Fruit fly (Drosophila melanogaster) whole organism, embryonic: ENCODE data around the gene CG43062.

Source experiments
- Adf1 ChIP-seq: fragments of 200-800 bp; sonication (Bioruptor generic); IDR thresholded peaks from 2 replicates; pipeline ENCODE4 v1.3.6; 2022; ENCODE audit warnings: missing biosample characterization, missing genetic modification characterization
- CG10209 ChIP-seq: fragments of 200-800 bp; sonication (Bioruptor generic); optimal IDR thresholded peaks from 3 replicates; lab custom pipeline; 2017; ENCODE audit warnings: missing biosample characterization, mild to moderate bottlenecking, missing genetic modification characterization, missing genetic modification reagents
- CG10267 ChIP-seq: fragments of 200-800 bp; sonication (Bioruptor generic); optimal IDR thresholded peaks from 2 replicates; lab custom pipeline; 2018; ENCODE audit warnings: missing biosample characterization, mild to moderate bottlenecking, missing genetic modification characterization, moderate library complexity
- CG10274 ChIP-seq: fragments of 200-800 bp; sonication (Bioruptor generic); optimal IDR thresholded peaks from 3 replicates; lab custom pipeline; 2017; ENCODE audit warnings: missing biosample characterization, mild to moderate bottlenecking, missing genetic modification characterization
- CG10366 ChIP-seq: fragments of 200-800 bp; sonication (Bioruptor generic); IDR thresholded peaks from 2 replicates; pipeline ENCODE4 v1.3.6; 2022; ENCODE audit warnings: missing biosample characterization, missing genetic modification characterization
- CG10431 ChIP-seq: fragments of 200-800 bp; sonication (Bioruptor generic); optimal IDR thresholded peaks from 3 replicates; lab custom pipeline; 2018; ENCODE audit warnings: missing biosample characterization, mild to moderate bottlenecking, missing genetic modification characterization
- CG11504 ChIP-seq: fragments of 200-800 bp; sonication (Bioruptor generic); optimal IDR thresholded peaks from 3 replicates; lab custom pipeline; 2019; ENCODE audit warnings: missing biosample characterization, mild to moderate bottlenecking, missing genetic modification characterization, moderate library complexity
- CG12391 ChIP-seq: fragments of 200-800 bp; sonication (Bioruptor generic); optimal IDR thresholded peaks from 3 replicates; lab custom pipeline; 2018; ENCODE audit warnings: missing biosample characterization, mild to moderate bottlenecking, missing genetic modification characterization, moderate library complexity
- CG15696 ChIP-seq: fragments of 200-800 bp; sonication (Bioruptor generic); optimal IDR thresholded peaks from 2 replicates; lab custom pipeline; 2019; ENCODE audit warnings: missing biosample characterization, mild to moderate bottlenecking, missing genetic modification characterization, moderate library complexity
- CG17568 ChIP-seq: fragments of 200-800 bp; sonication (Bioruptor generic); optimal IDR thresholded peaks from 2 replicates; lab custom pipeline; 2018; ENCODE audit warnings: missing biosample characterization, mild to moderate bottlenecking, missing genetic modification characterization, moderate library complexity
- CG17802 ChIP-seq: fragments of 200-800 bp; sonication (Bioruptor generic); optimal IDR thresholded peaks from 2 replicates; lab custom pipeline; 2018; ENCODE audit warnings: missing biosample characterization, mild to moderate bottlenecking, missing genetic modification characterization, moderate library complexity
- CG1792 ChIP-seq: fragments of 200-800 bp; sonication (Bioruptor generic); optimal IDR thresholded peaks from 2 replicates; lab custom pipeline; 2016; ENCODE audit warnings: missing biosample characterization, missing genetic modification characterization
- CG18011 ChIP-seq: fragments of 200-800 bp; sonication (Bioruptor generic); optimal IDR thresholded peaks from 2 replicates; lab custom pipeline; 2017; ENCODE audit warnings: missing biosample characterization, missing genetic modification characterization, mild to moderate bottlenecking, moderate library complexity, missing genotype
- CG1832 ChIP-seq: fragments of 200-800 bp; sonication (Bioruptor generic); optimal IDR thresholded peaks from 2 replicates; lab custom pipeline; 2017; ENCODE audit warnings: missing biosample characterization, mild to moderate bottlenecking, missing genetic modification characterization, inconsistent platforms
- CG30403 ChIP-seq: fragments of 200-800 bp; sonication (Bioruptor generic); optimal IDR thresholded peaks from 3 replicates; lab custom pipeline; 2016; ENCODE audit warnings: missing biosample characterization, missing genetic modification characterization
- CG7357 ChIP-seq: fragments of 200-800 bp; sonication (Bioruptor generic); IDR thresholded peaks from 3 replicates; pipeline ENCODE4 v1.3.6; 2022; ENCODE audit warnings: missing biosample characterization, missing genetic modification characterization
- CG7987 ChIP-seq: fragments of 200-800 bp; sonication (Bioruptor generic); optimal IDR thresholded peaks from 2 replicates; lab custom pipeline; 2018; ENCODE audit warnings: missing biosample characterization, mild to moderate bottlenecking, missing genetic modification characterization, moderate library complexity
- Camta ChIP-seq: fragments of 200-800 bp; sonication (Bioruptor generic); optimal IDR thresholded peaks from 2 replicates; lab custom pipeline; 2016; ENCODE audit warnings: missing biosample characterization, missing genetic modification characterization
- Chrac-16 ChIP-seq: fragments of 200-800 bp; sonication (Bioruptor generic); optimal IDR thresholded peaks from 3 replicates; lab custom pipeline; 2016; ENCODE audit warnings: missing biosample characterization, missing genetic modification characterization
- CoRest ChIP-seq: fragments of 200-800 bp; sonication (Bioruptor generic); optimal IDR thresholded peaks from 3 replicates; lab custom pipeline; 2018; ENCODE audit warnings: missing biosample characterization, mild to moderate bottlenecking, missing genetic modification characterization, moderate library complexity
- Dbx ChIP-seq: fragments of 200-800 bp; sonication (Bioruptor generic); IDR thresholded peaks from 3 replicates; pipeline ENCODE4 v1.3.6; 2022; ENCODE audit warnings: missing biosample characterization, missing genetic modification characterization
- Dfd ChIP-seq, 2 experiments: fragments of >200 bp; optimal IDR thresholded peaks; 2 replicates each; lab custom pipeline; 2017; ENCODE audit warnings: missing biosample characterization in 2 of 2, missing genetic modification characterization in 2 of 2
- Fer2 ChIP-seq: fragments of 200-800 bp; sonication (Bioruptor generic); optimal IDR thresholded peaks from 2 replicates; lab custom pipeline; 2018; ENCODE audit warnings: missing biosample characterization, mild to moderate bottlenecking, missing genetic modification characterization, moderate library complexity
- Fer3 ChIP-seq: fragments of 200-800 bp; sonication (Bioruptor generic); optimal IDR thresholded peaks from 2 replicates; lab custom pipeline; 2018; ENCODE audit warnings: missing biosample characterization, mild to moderate bottlenecking, missing genetic modification characterization, moderate library complexity
- Hey ChIP-seq: fragments of 200-800 bp; sonication (Bioruptor generic); optimal IDR thresholded peaks from 3 replicates; lab custom pipeline; 2018; ENCODE audit warnings: missing biosample characterization, mild to moderate bottlenecking, missing genetic modification characterization
- Hr39 ChIP-seq: fragments of >200 bp; optimal IDR thresholded peaks from 2 replicates; lab custom pipeline; 2017
- Med ChIP-seq: fragments of 200-800 bp; sonication (Bioruptor generic); peaks from one replicate; lab custom pipeline; 2016; ENCODE audit warnings: missing biosample characterization, missing genetic modification characterization, mild to moderate bottlenecking, inconsistent platforms, moderate library complexity
- Meics ChIP-seq: fragments of 200-800 bp; sonication (Bioruptor generic); optimal IDR thresholded peaks from 2 replicates; lab custom pipeline; 2017; ENCODE audit warnings: missing biosample characterization, mild to moderate bottlenecking, missing genetic modification characterization
- Side ChIP-seq: fragments of 200-800 bp; sonication (Bioruptor generic); optimal IDR thresholded peaks from 2 replicates; lab custom pipeline; 2016; ENCODE audit warnings: missing biosample characterization, missing genetic modification characterization
- Spps ChIP-seq: fragments of 200-800 bp; sonication (Bioruptor generic); optimal IDR thresholded peaks from 2 replicates; lab custom pipeline; 2018; ENCODE audit warnings: missing biosample characterization, mild to moderate bottlenecking, missing genetic modification characterization
- Trl ChIP-seq, 3 experiments: fragments of >200 bp in 2 of 3; fragments of 200-800 bp in 1 of 3; sonication (Bioruptor generic) in 1 of 3; optimal IDR thresholded peaks; 2 replicates in 1 of 3; 3 replicates in 2 of 3; lab custom pipeline; 2016 to 2017; ENCODE audit warnings: missing biosample characterization in 1 of 3, missing genetic modification characterization in 1 of 3
- Usf ChIP-seq: fragments of 200-800 bp; sonication (Bioruptor generic); optimal IDR thresholded peaks from 2 replicates; lab custom pipeline; 2017; ENCODE audit warnings: missing genotype, missing biosample characterization, missing genetic modification characterization
- bab2 ChIP-seq: fragments of 200-800 bp; sonication (Bioruptor generic); optimal IDR thresholded peaks from 2 replicates; lab custom pipeline; 2016; ENCODE audit warnings: missing biosample characterization, missing genetic modification characterization
- cad ChIP-seq: fragments of >200 bp; optimal IDR thresholded peaks from 2 replicates; lab custom pipeline; 2017; ENCODE audit warnings: missing biosample characterization, missing genetic modification characterization
- chinmo ChIP-seq: fragments of 200-800 bp; sonication (Bioruptor generic); IDR thresholded peaks from 4 replicates; pipeline ENCODE4 v1.3.6; 2022; ENCODE audit warnings: missing biosample characterization, missing genetic modification characterization; ENCODE audit not compliant: partially characterized antibody
- crc ChIP-seq: fragments of 200-800 bp; sonication (Bioruptor generic); optimal IDR thresholded peaks from 2 replicates; lab custom pipeline; 2016; ENCODE audit warnings: missing biosample characterization, missing genetic modification characterization
- gce ChIP-seq: fragments of 200-800 bp; sonication (Bioruptor generic); IDR thresholded peaks from 3 replicates; pipeline ENCODE4 v1.3.6; 2022; ENCODE audit warnings: missing biosample characterization, missing genetic modification characterization
- gfzf ChIP-seq: fragments of 200-800 bp; sonication (Bioruptor generic); optimal IDR thresholded peaks from 2 replicates; lab custom pipeline; 2016; ENCODE audit warnings: missing biosample characterization, mild to moderate bottlenecking, missing genetic modification characterization, moderate library complexity
- ind ChIP-seq: fragments of 200-800 bp; sonication (Bioruptor generic); optimal IDR thresholded peaks from 3 replicates; lab custom pipeline; 2016; ENCODE audit warnings: missing biosample characterization, missing genetic modification characterization
- klu ChIP-seq: fragments of 200-800 bp; sonication (Bioruptor generic); IDR thresholded peaks from 2 replicates; pipeline ENCODE4 v1.3.6; 2022; ENCODE audit warnings: missing biosample characterization, missing genetic modification characterization
- kni ChIP-seq: fragments of 200-800 bp; sonication (Bioruptor generic); optimal IDR thresholded peaks from 3 replicates; lab custom pipeline; 2017; ENCODE audit warnings: mild to moderate bottlenecking, missing biosample characterization, missing genetic modification reagents, missing genetic modification characterization
- knrl ChIP-seq: fragments of 200-800 bp; sonication (Bioruptor generic); IDR thresholded peaks from 3 replicates; pipeline ENCODE4 v1.3.6; 2022; ENCODE audit warnings: missing biosample characterization, missing genetic modification characterization; ENCODE audit not compliant: partially characterized antibody
- luna ChIP-seq: fragments of 200-800 bp; sonication (Bioruptor generic); optimal IDR thresholded peaks from 2 replicates; lab custom pipeline; 2016; ENCODE audit warnings: missing biosample characterization, missing genetic modification characterization
- nerfin-2 ChIP-seq: fragments of 200-800 bp; sonication (Bioruptor generic); IDR thresholded peaks from 2 replicates; pipeline ENCODE4 v1.3.6; 2022; ENCODE audit warnings: missing biosample characterization, missing genetic modification characterization; ENCODE audit not compliant: partially characterized antibody
- nmo ChIP-seq: fragments of 200-800 bp; sonication (Bioruptor generic); optimal IDR thresholded peaks from 2 replicates; lab custom pipeline; 2018; ENCODE audit warnings: missing biosample characterization, mild to moderate bottlenecking, missing genetic modification characterization, moderate library complexity
- onecut ChIP-seq: fragments of 200-800 bp; sonication (Bioruptor generic); IDR thresholded peaks from 2 replicates; pipeline ENCODE4 v1.3.6; 2022; ENCODE audit warnings: missing biosample characterization, missing genetic modification characterization
- p53 ChIP-seq: fragments of 200-800 bp; sonication (Bioruptor generic); optimal IDR thresholded peaks from 2 replicates; lab custom pipeline; 2016; ENCODE audit warnings: missing biosample characterization, missing genetic modification characterization
- sens ChIP-seq: fragments of 200-800 bp; sonication (Bioruptor generic); peaks from one replicate; lab custom pipeline; 2016; ENCODE audit warnings: missing biosample characterization, missing genetic modification characterization
- tup ChIP-seq: fragments of 200-800 bp; sonication (Bioruptor generic); optimal IDR thresholded peaks from 2 replicates; lab custom pipeline; 2016; ENCODE audit warnings: missing biosample characterization, mild to moderate bottlenecking, missing genetic modification characterization, moderate library complexity

CG43062 gene

dm6 chr3R:11760669-11761387 lies 10.7 kb downstream of the CG43062 start (continued):
- TF ChIP-seq CG10209 (GFP tag; lab: Kevin White, UChicago) (peak; percentile 100), CoRest (peak; percentile 100), Med (GFP tag; lab: Kevin White, UChicago) (peak; percentile 100), luna (GFP tag; lab: Kevin White, UChicago) (peak; percentile 100), CG18011 (GFP tag; lab: Kevin White, UChicago) (peak; percentile 94), CG10267 (peak; percentile 99), Side (GFP tag; lab: Kevin White, UChicago) (peak; percentile 100), cad (GFP tag; lab: Kevin White, UChicago) (no peak), Chrac-16 (GFP tag; lab: Kevin White, UChicago) (peak; percentile 100), Dfd (GFP tag; optimal IDR thresholded peaks at IDR 0.05; lab: Kevin White, UChicago) (peak in 1 of 2 experiments; percentile 29), CG7357 (peak; percentile 98), knrl (GFP tag; lab: Robert Waterston, UW) (no peak), Trl (optimal IDR thresholded peaks at IDR 0.05; lab: Kevin White, UChicago) (peak; percentile 97 to 100), Trl (GFP tag; optimal IDR thresholded peaks at IDR 0.05; lab: Kevin White, UChicago) (peak; percentile 100), tup (GFP tag; lab: Kevin White, UChicago) (peak; percentile 100), CG1792 (GFP tag; lab: Kevin White, UChicago) (peak; percentile 100), CG1832 (GFP tag; lab: Kevin White, UChicago) (peak; percentile 71), CG11504 (tag; lab: Kevin White, UChicago) (peak; percentile 99), CG15696 (tag; lab: Kevin White, UChicago) (peak; percentile 100), CG30403 (GFP tag; lab: Kevin White, UChicago) (peak; percentile 100), bab2 (GFP tag; lab: Kevin White, UChicago) (peak; percentile 100), gce (GFP tag; lab: Robert Waterston, UW) (no peak), gfzf (GFP tag; lab: Kevin White, UChicago) (peak; percentile 54), Hey (peak; percentile 99), klu (GFP tag; lab: Robert Waterston, UW) (no peak), Camta (GFP tag; lab: Kevin White, UChicago) (peak; percentile 100), Usf (GFP tag; lab: Kevin White, UChicago) (peak; percentile 99), p53 (GFP tag; lab: Kevin White, UChicago) (peak; percentile 100), onecut (GFP tag; lab: Robert Waterston, UW) (peak; percentile 99), Meics (GFP tag; lab: Kevin White, UChicago) (peak; percentile 100), nerfin-2 (GFP tag; lab: Robert Waterston, UW) (no peak), Spps (tag; lab: Kevin White, UChicago) (peak; percentile 99), sens (GFP tag; lab: Kevin White, UChicago) (peak; percentile 100), CG12391 (tag; lab: Kevin White, UChicago) (peak; percentile 100), Hr39 (lab: Kevin White, UChicago) (no peak), CG10366 (GFP tag; lab: Robert Waterston, UW) (no peak), CG17802 (tag; lab: Kevin White, UChicago) (peak; percentile 95), CG7987 (peak; percentile 99), Fer2 (peak; percentile 99), Dbx (no peak), CG17568 (GFP tag; lab: Kevin White, UChicago) (peak; percentile 100), CG10431 (GFP tag; lab: Kevin White, UChicago) (peak; percentile 99), chinmo (GFP tag; lab: Robert Waterston, UW) (no peak), nmo (GFP tag; lab: Kevin White, UChicago) (peak; percentile 100), CG10274 (peak; percentile 97), ind (GFP tag; lab: Kevin White, UChicago) (peak; percentile 100), Fer3 (tag; lab: Kevin White, UChicago) (peak; percentile 100), kni (GFP tag; lab: Kevin White, UChicago) (peak; percentile 99), Adf1 (GFP tag; lab: Robert Waterston, UW) (no peak), crc (GFP tag; lab: Kevin White, UChicago) (peak; percentile 100)
